Fruit fly (Drosophila melanogaster): ENCODE data around the gene Trx2.

Gene Trx2

DNA sequence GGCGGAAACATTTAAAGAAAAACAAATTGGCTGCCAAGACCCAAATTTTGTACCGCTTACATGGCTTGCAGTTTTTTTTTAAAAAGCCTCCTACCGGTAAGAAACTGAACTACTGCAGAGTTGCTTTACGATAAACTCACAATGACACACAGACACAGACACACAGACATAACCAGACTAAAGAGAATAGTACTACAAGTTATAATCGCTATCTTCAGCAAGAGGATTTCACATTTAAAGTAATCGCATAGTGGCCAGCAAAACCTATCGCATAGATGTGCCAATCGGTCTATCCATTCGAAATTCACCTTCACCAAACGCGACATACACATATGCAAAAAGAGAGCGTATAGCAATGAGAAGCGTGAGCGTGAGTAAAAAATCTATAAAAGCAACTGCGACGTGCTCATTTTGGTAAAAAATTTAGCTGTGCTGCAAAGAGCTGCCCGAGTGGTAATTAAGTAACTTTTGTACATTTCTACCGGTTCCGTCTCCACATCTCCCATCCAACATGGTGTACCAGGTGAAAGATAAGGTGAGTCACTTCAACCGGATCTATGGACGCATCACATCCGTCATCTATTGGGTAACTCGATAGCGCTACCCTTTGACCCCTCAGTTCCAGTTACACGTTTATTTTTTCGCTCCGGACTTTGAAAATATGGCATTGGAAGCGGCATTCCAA, at the start of gene Trx2 (continued):
- TF ChIP-seq BtbVII (GFP tag; optimal IDR thresholded peaks at IDR 0.05) (peak; percentile 1), CG10654 (GFP tag; optimal IDR thresholded peaks at IDR 0.05) (no peak), gem (tag; optimal IDR thresholded peaks at IDR 0.05) (no peak), zfh1 (GFP tag; IDR thresholded peaks at IDR 0.05) (no peak), CG2120 (GFP tag; optimal IDR thresholded peaks at IDR 0.05) (peak; percentile 2), esg (GFP tag; conservative IDR thresholded peaks at IDR 0.05) (no peak), HmgD (GFP tag; optimal IDR thresholded peaks at IDR 0.05) (no peak), Neu2 (GFP tag; optimal IDR thresholded peaks at IDR 0.05; ENCODE audit: borderline replicate concordance) (no peak), CG3995 (GFP tag; optimal IDR thresholded peaks at IDR 0.05) (no peak), disco-r (GFP tag; optimal IDR thresholded peaks at IDR 0.05) (no peak), CG5180 (GFP tag; optimal IDR thresholded peaks at IDR 0.05) (no peak), dmrt99B (tag; optimal IDR thresholded peaks at IDR 0.05) (no peak), Ets65A (GFP tag) (no peak), Sox102F (GFP tag; optimal IDR thresholded peaks at IDR 0.05) (no peak), Dref (GFP tag; IDR thresholded peaks at IDR 0.05) (peak; percentile 57), dysf (GFP tag; IDR thresholded peaks at IDR 0.05) (no peak), CG7839 (tag; optimal IDR thresholded peaks at IDR 0.05) (no peak), CG8359 (GFP tag; optimal IDR thresholded peaks at IDR 0.05; ENCODE audit: borderline replicate concordance) (no peak), Dad (GFP tag; optimal IDR thresholded peaks at IDR 0.05) (no peak), vvl (GFP tag; IDR thresholded peaks at IDR 0.05) (peak; percentile 65; the same call in 1 of the 2 replicates), Vsx1 (GFP tag; optimal IDR thresholded peaks at IDR 0.05) (peak; percentile 59), Meics (GFP tag; optimal IDR thresholded peaks at IDR 0.05) (peak; percentile 30), CTCF (GFP tag; optimal IDR thresholded peaks at IDR 0.05) (peak; percentile 93), fd96Cb (tag; optimal IDR thresholded peaks at IDR 0.05) (no peak), jigr1 (GFP tag; IDR thresholded peaks at IDR 0.05) (no peak), CG6175 (GFP tag; IDR thresholded peaks at IDR 0.05) (no peak), sisA (GFP tag; IDR thresholded peaks at IDR 0.05) (no peak), CG5245 (GFP tag; optimal IDR thresholded peaks at IDR 0.05) (no peak), gcm2 (GFP tag; optimal IDR thresholded peaks at IDR 0.05) (peak; percentile 57), tio (GFP tag; optimal IDR thresholded peaks at IDR 0.05) (no peak), slbo (GFP tag; IDR thresholded peaks at IDR 0.05) (no peak; the same call in 1 of the 2 replicates), ken (GFP tag; IDR thresholded peaks at IDR 0.05) (no peak), GATAe (GFP tag; conservative IDR thresholded peaks at IDR 0.05) (no peak), D (optimal IDR thresholded peaks at IDR 0.05) (no peak), D (GFP tag; optimal IDR thresholded peaks at IDR 0.05) (no peak), oc (tag; optimal IDR thresholded peaks at IDR 0.05) (peak; percentile 14), ara (GFP tag; IDR thresholded peaks at IDR 0.05) (no peak), Oaz (GFP tag; IDR thresholded peaks at IDR 0.05) (no peak), HHEX (GFP tag; optimal IDR thresholded peaks at IDR 0.05) (peak; percentile 35), CG4424 (GFP tag; optimal IDR thresholded peaks at IDR 0.05) (no peak), CG18599 (GFP tag; optimal IDR thresholded peaks at IDR 0.05) (peak; percentile 61), Fer3 (tag; optimal IDR thresholded peaks at IDR 0.05) (no peak), so (GFP tag; IDR thresholded peaks at IDR 0.05) (peak; percentile 66; the same call in 1 of the 3 replicates), Usf (GFP tag; optimal IDR thresholded peaks at IDR 0.05) (no peak), wdn (GFP tag; IDR thresholded peaks at IDR 0.05) (no peak), her (GFP tag; optimal IDR thresholded peaks at IDR 0.05) (peak; percentile 13), Max (GFP tag; optimal IDR thresholded peaks at IDR 0.05) (no peak), ro (GFP tag; IDR thresholded peaks at IDR 0.05) (no peak), Mes4 (GFP tag; optimal IDR thresholded peaks at IDR 0.05) (no peak), Dll (GFP tag; IDR thresholded peaks at IDR 0.05; ENCODE audit: partially characterized antibody) (0 out of 4 replicates have a peak, but pooled peaks have one; percentile 17), Nf-YA (GFP tag; IDR thresholded peaks at IDR 0.05) (peak; percentile 8; the same call in 1 of the 2 replicates), vfl (GFP tag; optimal IDR thresholded peaks at IDR 0.05) (no peak)
